Worm (Caenorhabditis elegans) whole organism, L4/young adult: ENCODE measurements around the gene fbxb-84.

Experiments
- W03F9.2 ChIP-seq: fragments of 150-350 bp; optimal IDR thresholded peaks from 2 replicates; lab custom pipeline; 2014; ENCODE audit warnings: missing biosample characterization, missing genetic modification characterization
- him-1 ChIP-seq: sonication (generic microtip); optimal IDR thresholded peaks from 2 replicates; lab custom pipeline; 2016; ENCODE audit warnings: missing genotype, missing genetic modification reagents, missing genetic modification characterization, missing compliant biosample characterization

- TF ChIP-seq him-1 (tag; lab: Kevin White, UChicago), result no peak
- no peak for TF ChIP-seq W03F9.2
These were observed 18.5 kb upstream of the fbxb-84 start, which contains the start of gene F40G9.8 for ce11 chrIII:164775-165174.
